Worm (Caenorhabditis elegans) whole organism, dauer: ENCODE measurements around the gene art-1.
"Not testable (repeated sequence)": the region's sequence is repeated elsewhere in the genome, so short reads cannot be mapped to it uniquely, and the experiment has no call there.

Source experiments
- unc-62 ChIP-seq: sonication (generic microtip); optimal IDR thresholded peaks from 2 replicates; lab custom pipeline; 2017; ENCODE audit warnings: missing biosample characterization, missing genetic modification reagents, missing genetic modification characterization

The art-1 gene

DNA sequence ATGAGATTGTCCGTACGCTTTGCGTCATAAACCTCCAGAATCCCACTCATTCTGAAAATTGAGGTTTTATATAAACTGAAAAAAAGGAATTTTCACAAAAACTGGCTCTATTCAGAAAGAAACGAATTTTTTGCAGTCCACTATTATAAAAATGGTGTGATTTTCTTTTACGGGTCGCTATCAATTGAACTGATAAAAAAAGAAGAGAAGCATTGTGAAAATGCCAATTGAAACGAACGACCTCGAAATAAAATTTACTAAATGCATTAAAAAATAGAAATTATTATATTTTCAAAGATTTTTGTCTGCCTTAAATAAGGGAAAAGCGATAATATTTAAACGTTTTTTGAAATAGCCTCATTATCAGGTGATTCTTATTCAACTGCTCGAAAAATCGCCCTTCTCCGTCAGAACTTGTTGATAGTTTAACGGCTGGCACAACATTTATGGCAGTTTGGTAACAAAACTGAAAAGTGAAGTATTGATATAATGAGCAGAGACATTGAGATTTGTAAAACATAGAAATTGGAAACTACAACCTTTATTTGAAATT is at the start of gene art-1:
Gene art-1 (minus strand): TSS at position 51 of the 553 bp plus-strand sequence.
- no peak for TF ChIP-seq unc-62 (GFP tag; lab: Kevin White, UChicago)

DNA sequence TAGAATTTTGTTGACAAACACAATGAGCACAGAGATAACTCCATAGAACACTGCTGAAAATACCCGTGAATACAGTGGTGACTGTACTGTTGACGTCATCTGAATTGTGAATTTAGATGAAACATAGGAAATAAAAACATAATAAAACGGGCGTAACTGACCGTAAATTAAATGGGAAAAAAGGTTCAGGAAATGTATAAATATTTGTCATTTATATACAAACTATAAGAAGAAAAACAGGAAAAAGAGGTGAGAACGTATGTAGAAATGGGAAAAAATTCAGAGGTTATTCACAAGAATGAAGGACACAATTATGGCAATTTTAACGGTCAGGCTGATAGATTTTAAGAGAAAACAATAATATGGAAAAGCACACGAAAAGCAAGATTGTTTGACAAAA is 40.6 kb upstream of the art-1 start, which contains the start of gene sqv-7:
Gene sqv-7 (minus strand): TSS at position 101 of the 400 bp plus-strand sequence.
- no peak for TF ChIP-seq unc-62 (GFP tag; lab: Kevin White, UChicago)

DNA sequence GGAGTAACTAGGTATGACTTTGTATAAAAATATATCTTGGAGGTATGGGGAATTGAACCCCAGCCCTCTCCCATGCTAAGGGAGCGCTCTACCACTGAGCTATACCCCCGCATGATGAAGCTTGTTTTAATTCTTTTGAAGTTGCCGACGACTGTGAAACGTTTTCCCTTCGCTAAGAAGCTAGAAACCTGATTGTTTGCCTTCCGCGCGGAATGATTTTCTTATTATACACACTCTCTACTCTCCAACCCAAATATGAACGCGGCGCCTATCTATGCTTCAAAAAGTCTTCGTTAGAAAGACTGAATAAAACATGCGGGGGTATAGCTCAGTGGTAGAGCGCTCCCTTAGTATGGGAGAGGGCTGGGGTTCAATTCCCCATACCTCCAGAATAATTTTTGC is 30.9 kb upstream of the art-1 start:
- no peak for TF ChIP-seq unc-62 (GFP tag; lab: Kevin White, UChicago)

DNA sequence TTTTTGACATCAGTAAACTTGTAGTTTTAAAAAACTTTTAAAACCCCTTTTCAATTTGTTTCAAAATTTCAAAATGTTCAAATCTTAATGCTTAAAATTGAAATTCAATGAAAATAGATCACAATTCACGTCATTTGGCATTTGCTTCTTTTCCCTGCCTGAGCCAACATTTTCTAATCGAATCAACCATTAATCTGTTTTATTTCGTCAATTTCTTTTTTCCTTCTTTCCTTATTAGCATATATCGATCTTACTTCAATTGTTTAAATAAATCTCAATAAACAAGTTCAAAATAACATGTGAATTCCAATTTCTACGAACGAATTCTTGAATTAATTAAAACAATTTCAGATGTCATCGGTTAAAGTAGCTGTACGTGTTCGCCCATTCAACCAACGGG is 23.5 kb upstream of the art-1 start:
- no peak for TF ChIP-seq unc-62 (GFP tag; lab: Kevin White, UChicago)

DNA sequence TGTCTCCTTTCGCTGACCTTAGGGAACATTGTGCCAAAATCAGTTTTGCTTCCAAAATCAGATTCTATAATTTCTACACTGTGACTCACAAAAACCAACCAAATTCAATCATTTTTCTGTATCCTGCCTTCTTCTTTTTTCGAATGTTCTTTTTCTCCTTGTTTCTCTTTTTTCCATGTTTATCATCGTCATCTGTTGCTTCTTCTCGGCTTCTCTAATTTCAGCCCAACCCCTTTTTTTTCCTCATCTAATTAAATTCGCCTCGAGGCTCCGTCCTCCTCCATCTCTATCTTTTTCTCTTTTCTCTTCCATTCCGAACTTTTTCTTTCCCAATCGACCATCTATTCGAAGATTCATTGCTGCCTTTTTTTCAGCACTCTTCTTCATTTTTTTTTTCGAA is 22.6 kb upstream of the art-1 start, which contains the start of gene unc-104:
Gene unc-104 (plus strand): TSS at position 311 of the 400 bp plus-strand sequence.
- no peak for TF ChIP-seq unc-62 (GFP tag; lab: Kevin White, UChicago)

DNA sequence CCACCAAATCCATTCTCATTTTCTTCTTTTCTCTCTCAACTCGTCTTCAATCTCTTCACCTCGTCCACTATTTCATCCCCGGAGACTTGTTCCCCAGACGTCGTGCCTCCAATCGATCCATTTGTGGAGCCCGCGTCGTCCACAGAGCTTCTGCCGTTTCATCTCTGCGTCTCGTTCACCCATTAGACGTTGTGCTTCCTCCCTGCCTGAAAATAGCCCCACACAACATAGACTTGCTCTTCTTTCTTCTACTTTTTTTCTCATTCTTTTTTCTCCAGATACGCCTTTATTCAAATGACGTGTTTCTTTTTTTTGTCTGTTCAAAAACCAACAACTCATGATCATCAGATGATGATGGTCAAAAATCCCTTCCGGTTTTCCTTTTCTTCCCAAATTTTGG is 20.9 kb upstream of the art-1 start:
- TF ChIP-seq unc-62 (GFP tag; lab: Kevin White, UChicago), result no peak

DNA sequence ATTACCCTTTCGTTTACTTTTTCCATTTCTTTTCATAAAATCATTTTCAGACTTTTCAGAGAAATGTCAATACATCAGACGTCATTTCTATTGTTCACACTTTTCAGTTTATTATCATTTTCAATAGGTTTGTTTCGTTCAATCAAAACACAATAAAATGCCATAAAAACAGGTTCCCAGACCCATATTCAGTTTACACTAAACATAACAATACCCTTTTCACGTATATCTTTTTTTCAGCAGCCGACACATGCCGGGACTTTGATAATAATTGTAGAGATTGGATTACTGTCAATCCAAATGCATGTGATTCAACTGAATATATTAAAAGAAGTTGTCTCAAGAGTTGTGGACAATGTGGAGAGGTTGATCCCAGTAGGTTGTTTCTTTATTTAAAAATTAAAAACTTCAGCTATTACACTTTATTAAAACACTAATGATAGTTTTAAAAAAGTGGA is 17.8 kb upstream of the art-1 start, which contains the start of gene C15F1.1:
Gene C15F1.1 (plus strand): TSS at position 51 of the 458 bp plus-strand sequence.
- TF ChIP-seq unc-62 (GFP tag; lab: Kevin White, UChicago), result no peak

DNA sequence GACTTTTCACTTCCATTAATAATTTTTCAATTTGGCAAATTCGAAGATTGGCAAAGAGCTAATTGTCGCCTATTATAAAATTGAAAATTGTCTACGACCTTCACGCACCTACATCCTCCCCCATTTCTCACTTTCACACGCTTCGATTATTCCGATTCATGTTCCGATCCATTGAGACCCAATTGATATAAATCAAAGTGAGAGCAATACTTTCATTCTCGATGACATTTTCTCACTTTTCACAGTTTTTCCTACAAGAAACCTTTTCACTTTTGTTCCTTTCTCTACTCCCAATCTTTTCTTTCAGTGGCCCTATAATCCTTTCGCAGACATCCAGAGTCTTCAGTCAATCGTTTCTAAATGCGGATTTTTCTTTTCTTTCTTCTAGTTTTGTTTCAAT is 7.6 kb upstream of the art-1 start, which contains the start of gene C15F1.2:
Gene C15F1.2 (plus strand): TSS at position 308 of the 400 bp plus-strand sequence.
- no peak for TF ChIP-seq unc-62 (GFP tag; lab: Kevin White, UChicago)

DNA sequence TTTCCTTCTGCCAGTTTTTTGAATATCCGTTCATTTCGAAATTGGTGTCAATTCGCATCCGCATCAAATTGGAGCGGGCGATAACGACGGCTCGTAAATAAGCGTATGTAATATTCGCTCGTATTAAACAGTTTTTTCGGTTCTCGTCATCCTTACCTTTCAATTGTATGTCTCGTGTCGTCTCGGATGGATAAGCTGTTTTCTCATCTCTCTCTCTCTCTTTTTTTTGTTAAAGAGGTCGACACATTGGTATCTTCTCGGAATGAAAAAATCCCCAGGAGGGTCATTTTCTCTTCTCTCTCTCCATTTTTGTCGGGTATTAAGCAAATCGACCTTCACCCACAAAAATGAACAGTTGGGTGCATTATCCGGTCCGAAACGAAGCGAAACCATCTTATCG is 6.9 kb upstream of the art-1 start:
- TF ChIP-seq unc-62 (GFP tag; lab: Kevin White, UChicago), result no peak

DNA sequence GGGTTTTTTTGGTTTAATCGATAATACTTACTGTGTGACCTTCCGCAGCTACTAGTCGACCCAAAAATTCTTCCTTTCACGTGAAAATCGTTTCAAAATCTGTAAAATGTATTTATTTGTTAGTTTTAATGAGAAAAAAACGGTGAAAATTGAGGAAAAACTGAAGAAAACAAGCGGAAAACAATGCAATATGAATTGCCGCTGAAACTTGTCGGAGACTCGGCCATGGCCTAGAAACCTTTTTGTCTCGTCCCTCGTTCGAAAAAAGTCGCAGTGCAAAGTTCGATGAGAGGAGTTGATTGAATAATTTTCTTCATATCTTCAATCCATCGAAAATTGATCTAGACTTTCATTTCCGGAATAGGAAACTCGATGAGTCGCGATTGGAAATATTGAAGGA is 5.7 kb upstream of the art-1 start, which contains the start of gene C15F1.8:
Gene C15F1.8 (minus strand): TSS at position 101 of the 400 bp plus-strand sequence.
- TF ChIP-seq unc-62 (GFP tag; lab: Kevin White, UChicago), result not testable (repeated sequence)

DNA sequence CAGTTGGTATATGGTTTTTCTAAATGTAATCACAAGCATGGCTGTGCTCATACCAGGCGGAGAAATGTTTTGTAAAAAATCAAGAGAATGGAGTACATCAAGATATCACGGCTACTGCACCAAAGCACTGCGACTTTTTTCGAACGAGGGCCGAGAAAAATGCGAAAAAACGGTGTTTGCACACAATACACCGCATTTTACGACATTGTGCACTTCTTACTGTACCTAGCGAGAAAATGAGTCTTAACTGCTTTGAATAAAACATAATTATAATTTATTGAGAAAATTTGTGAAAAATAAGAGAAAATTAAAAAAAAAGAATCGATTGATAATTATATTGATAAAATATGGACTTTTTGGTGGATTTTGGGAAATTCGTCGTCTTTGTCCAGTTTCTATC is 3.7 kb upstream of the art-1 start:
- no peak for TF ChIP-seq unc-62 (GFP tag; lab: Kevin White, UChicago)

DNA sequence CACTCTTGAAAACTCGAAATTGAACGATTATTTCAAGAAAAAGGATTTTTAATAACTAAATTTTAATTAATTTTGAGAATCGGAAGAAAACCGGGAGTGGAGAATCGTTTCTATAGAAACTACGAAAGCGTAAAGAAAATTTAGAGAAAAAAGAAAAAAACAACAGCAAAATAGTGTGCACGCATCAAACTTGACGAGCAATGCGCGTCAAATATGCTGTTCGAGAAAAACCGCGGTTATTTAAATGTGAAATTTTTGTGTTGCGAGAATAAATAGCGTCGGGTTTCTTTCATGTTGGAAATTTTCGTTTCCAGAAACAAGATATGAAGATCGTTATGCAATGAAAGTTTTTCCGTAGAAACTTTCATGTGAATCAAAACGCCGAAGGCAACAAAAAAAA is 2.0 kb upstream of the art-1 start:
- no peak for TF ChIP-seq unc-62 (GFP tag; lab: Kevin White, UChicago)

DNA sequence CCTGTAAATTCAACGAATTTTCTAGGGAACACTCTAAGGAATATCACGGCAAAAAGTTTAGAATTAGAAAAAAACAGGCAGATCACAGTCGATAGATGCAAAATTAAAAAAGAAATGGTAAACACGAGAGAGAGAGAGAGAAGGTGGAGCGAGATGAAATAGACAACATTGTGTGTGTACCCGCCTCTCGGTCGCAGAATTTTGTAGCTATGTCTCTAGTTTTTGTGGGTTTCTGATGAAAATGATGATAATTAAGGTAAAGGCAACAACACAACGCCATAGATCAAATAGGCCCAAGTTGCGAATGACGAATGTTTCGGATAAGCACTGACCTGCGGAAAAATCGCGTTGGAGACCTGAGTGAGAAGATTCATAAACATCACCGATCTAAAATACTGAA is 1.5 kb upstream of the art-1 start, which contains the start of gene sod-1:
Gene sod-1 (minus strand): TSS at position 387 of the 400 bp plus-strand sequence.
- TF ChIP-seq unc-62 (GFP tag; lab: Kevin White, UChicago), result no peak

DNA sequence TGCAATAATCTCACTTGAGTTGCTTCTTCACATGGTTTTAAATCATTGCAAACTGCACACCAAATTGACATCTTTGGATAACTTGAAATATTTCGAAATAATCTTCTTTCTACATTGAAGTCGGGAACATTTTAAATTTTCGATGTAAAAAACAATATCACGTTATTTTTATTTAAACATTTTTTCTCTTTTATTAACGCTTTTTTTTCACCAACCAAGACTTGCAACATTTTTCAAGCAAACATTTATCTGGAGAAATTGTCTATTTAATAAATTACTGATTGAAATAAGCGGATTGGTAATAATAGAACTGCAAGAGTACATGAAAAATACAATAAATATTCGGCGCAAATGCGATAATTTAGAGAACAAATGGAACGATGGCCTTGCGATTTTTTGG is 1.5 kb downstream of the art-1 start, which contains the start of gene C15F1.5:
Gene C15F1.5 (minus strand): TSS at position 101 of the 400 bp plus-strand sequence.
- TF ChIP-seq unc-62 (GFP tag; lab: Kevin White, UChicago), result no peak

DNA sequence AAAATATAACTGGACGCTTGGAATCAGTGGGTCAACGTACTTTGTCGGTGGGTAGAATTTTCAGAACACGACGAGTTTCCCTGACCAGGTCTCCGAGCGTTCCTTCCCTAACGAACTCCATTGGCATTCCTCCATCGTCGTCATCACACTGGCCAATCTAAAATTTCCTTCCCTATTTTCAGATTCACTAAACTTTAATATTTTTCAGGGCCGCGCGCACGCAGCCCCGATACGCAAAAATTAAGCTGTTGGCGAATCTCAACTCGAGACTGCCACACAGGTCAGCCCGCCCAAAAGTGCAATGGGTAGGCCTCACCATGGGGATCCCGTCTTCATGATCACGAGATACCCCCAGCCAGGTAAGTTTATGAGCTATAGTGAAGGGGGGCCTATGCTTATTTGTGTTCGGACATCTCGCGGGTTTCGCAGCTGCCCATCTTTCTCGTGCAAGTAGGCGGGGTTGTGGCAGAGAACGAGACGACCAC is 3.8 kb downstream of the art-1 start:
- no peak for TF ChIP-seq unc-62 (GFP tag; lab: Kevin White, UChicago)

DNA sequence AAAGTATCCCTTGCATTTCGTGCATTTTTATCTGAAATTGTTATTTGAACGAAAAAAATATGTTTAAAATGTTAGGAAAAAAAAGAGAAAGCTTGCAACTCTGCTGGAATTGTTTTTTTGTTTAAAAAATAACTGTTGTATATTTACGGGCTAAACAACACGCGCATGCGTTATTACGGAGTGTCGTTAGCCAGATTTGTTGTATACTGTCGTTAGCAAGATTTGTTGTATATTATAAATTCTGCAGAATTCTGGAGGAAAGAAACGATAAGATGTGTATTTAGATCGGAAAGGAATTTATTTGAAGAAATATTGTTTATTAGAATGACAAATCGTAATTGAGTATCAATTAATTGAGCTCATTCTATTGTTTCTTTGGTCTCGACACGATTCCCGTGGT is 4.4 kb downstream of the art-1 start, which contains the start of gene eif-2Bgamma:
Gene eif-2Bgamma (minus strand): TSS at position 31 of the 400 bp plus-strand sequence.
- no peak for TF ChIP-seq unc-62 (GFP tag; lab: Kevin White, UChicago)

DNA sequence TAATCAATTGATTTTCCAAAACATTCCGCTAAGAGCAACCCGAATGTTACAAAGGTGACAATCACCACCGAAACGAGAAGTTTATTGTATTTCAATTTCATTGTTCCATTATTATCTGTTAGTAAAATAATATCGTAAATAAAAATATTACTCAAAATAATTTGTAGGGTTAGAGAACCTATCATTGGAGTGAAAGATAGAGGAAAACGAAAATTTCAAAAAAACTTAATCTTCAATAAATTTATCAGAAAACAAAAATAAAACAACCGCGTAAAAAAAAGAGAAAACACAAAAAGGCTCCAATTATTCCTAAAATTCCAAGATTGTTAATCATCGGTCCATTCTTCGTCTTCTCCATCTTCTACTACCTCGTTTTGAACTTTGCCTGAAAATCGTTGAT is 6.5 kb downstream of the art-1 start, which contains the start of gene tra-2:
Gene tra-2 (minus strand): TSS at position 101 of the 400 bp plus-strand sequence.
- no peak for TF ChIP-seq unc-62 (GFP tag; lab: Kevin White, UChicago)
